Worm (Caenorhabditis elegans): ENCODE results near the gene igeg-2.
A peak's percentile ranks its signal among the peaks of the same experiment; 100 is the strongest.

Gene igeg-2

ce11 chrX:11482134-11482533, 35.7 kb upstream of the igeg-2 start:
- TF ChIP-seq hmg-1.1 (GFP tag; IDR thresholded peaks at IDR 0.05) (peak; percentile 34; the same call in 1 of the 2 replicates), ces-1 (GFP tag; optimal IDR thresholded peaks at IDR 0.05) (peak; percentile 68), ceh-20 (GFP tag; IDR thresholded peaks at IDR 0.05) (0 out of 2 replicates have a peak, but pooled peaks have one; percentile 45), php-3 (GFP tag; IDR thresholded peaks at IDR 0.05) (0 out of 2 replicates have a peak, but pooled peaks have one; percentile 19), Y75B8A.6 (GFP tag; IDR thresholded peaks at IDR 0.05) (no peak), lim-7 (GFP tag; IDR thresholded peaks at IDR 0.05) (no peak), saeg-2 (GFP tag; IDR thresholded peaks at IDR 0.05) (peak; percentile 50; the same call in 1 of the 2 replicates), nhr-42 (GFP tag; IDR thresholded peaks at IDR 0.05) (0 out of 2 replicates have a peak, but pooled peaks have one; percentile 10), daf-8 (GFP tag; IDR thresholded peaks at IDR 0.05) (no peak), nhr-11 (tag; optimal IDR thresholded peaks at IDR 0.05) (no peak), zip-11 (GFP tag; IDR thresholded peaks at IDR 0.05) (no peak), madf-5 (GFP tag; IDR thresholded peaks at IDR 0.05) (no peak), dmd-6 (GFP tag; IDR thresholded peaks at IDR 0.05) (no peak), daf-19 (GFP tag; conservative IDR thresholded peaks at IDR 0.05) (no peak), hlh-30 (tag; optimal IDR thresholded peaks at IDR 0.05; ENCODE audit: insufficient read depth) (peak; percentile 72), lsy-2 (tag; optimal IDR thresholded peaks at IDR 0.05) (peak in 1 of 2 experiments; percentile 53), mxl-3 (GFP tag; optimal IDR thresholded peaks at IDR 0.05) (peak; percentile 15), pha-4 (GFP tag; IDR thresholded peaks at IDR 0.05) (no peak), pha-4 (tag; optimal IDR thresholded peaks at IDR 0.05) (no peak), F37D6.2 (tag; optimal IDR thresholded peaks at IDR 0.05) (no peak), ctbp-1 (GFP tag; IDR thresholded peaks at IDR 0.05) (no peak), nhr-48 (tag; optimal IDR thresholded peaks at IDR 0.05) (no peak), unc-62 (GFP tag; optimal IDR thresholded peaks at IDR 0.05 in 1 of 2) (peak in 1 of 2 experiments; percentile 98), unc-62 (tag; optimal IDR thresholded peaks at IDR 0.05) (no peak), ceh-82 (tag; optimal IDR thresholded peaks at IDR 0.05) (no peak), ztf-7 (tag; optimal IDR thresholded peaks at IDR 0.05) (no peak), mdl-1 (tag; optimal IDR thresholded peaks at IDR 0.05) (peak in 1 of 2 experiments; percentile 46), fkh-10 (GFP tag; optimal IDR thresholded peaks at IDR 0.05) (no peak)

ce11 chrX:11481825-11482093, 35.3 kb upstream of the igeg-2 start:
- peak; percentile 38 for TF ChIP-seq T20F7.1 (GFP tag; optimal IDR thresholded peaks at IDR 0.05)
- no peak for TF ChIP-seq nhr-6 (tag; optimal IDR thresholded peaks at IDR 0.05)
- peak; percentile 3; the same call in 1 of the 2 replicates for TF ChIP-seq tra-1 (GFP tag; IDR thresholded peaks at IDR 0.05)
- TF ChIP-seq hlh-30 (tag; optimal IDR thresholded peaks at IDR 0.05; ENCODE audit: insufficient read depth) = peak; percentile 23
- no peak for TF ChIP-seq egl-43 (GFP tag; IDR thresholded peaks at IDR 0.05)
- TF ChIP-seq mep-1 (tag; optimal IDR thresholded peaks at IDR 0.05) = peak; percentile 27
- TF ChIP-seq ceh-28 (tag; optimal IDR thresholded peaks at IDR 0.05) = no peak
- no peak for TF ChIP-seq skn-1 (tag; optimal IDR thresholded peaks at IDR 0.05)
- peak; percentile 58 for TF ChIP-seq nhr-77 (tag; optimal IDR thresholded peaks at IDR 0.05)
- peak; percentile 40 for TF ChIP-seq hlh-11 (tag; optimal IDR thresholded peaks at IDR 0.05)
- peak; percentile 6 for TF ChIP-seq nhr-28 (tag; optimal IDR thresholded peaks at IDR 0.05)
- no peak for TF ChIP-seq daf-16 (GFP tag; optimal IDR thresholded peaks at IDR 0.05)
- TF ChIP-seq daf-16 (tag; optimal IDR thresholded peaks at IDR 0.05) = peak; percentile 21

Data from whole organism, L4 larva.